Fruit fly (Drosophila melanogaster) whole organism, prepupa: ENCODE results near the gene CG4440.

Source experiments
- Blimp-1 ChIP-seq: fragments of 200-800 bp; sonication (Bioruptor generic); optimal IDR thresholded peaks from 3 replicates; lab custom pipeline; 2017; ENCODE audit warnings: missing biosample characterization, missing genetic modification characterization, mild to moderate bottlenecking, moderate library complexity, missing genetic modification reagents
- CG10631 ChIP-seq: fragments of 200-800 bp; sonication (Bioruptor generic); optimal IDR thresholded peaks from 2 replicates; lab custom pipeline; 2016; ENCODE audit warnings: missing biosample characterization, missing genetic modification characterization
- CG10669 ChIP-seq: fragments of 200-800 bp; sonication (Bioruptor generic); optimal IDR thresholded peaks from 3 replicates; lab custom pipeline; 2018; ENCODE audit warnings: missing biosample characterization, mild to moderate bottlenecking, missing genetic modification characterization, moderate library complexity
- CG11762 ChIP-seq: fragments of 200-800 bp; sonication (Bioruptor generic); optimal IDR thresholded peaks from 3 replicates; lab custom pipeline; 2016; ENCODE audit warnings: missing biosample characterization, missing genetic modification characterization; ENCODE audit not compliant: insufficient read depth
- CG11902 ChIP-seq: fragments of 200-800 bp; sonication (Bioruptor generic); optimal IDR thresholded peaks from 3 replicates; lab custom pipeline; 2016; ENCODE audit warnings: missing biosample characterization, missing genetic modification characterization
- CG3032 ChIP-seq: fragments of 200-800 bp; optimal IDR thresholded peaks from 2 replicates; lab custom pipeline; 2019; ENCODE audit warnings: missing biosample characterization, mild to moderate bottlenecking, missing genetic modification characterization, moderate library complexity
- CG31627 ChIP-seq: fragments of 200-800 bp; sonication (Bioruptor generic); optimal IDR thresholded peaks from 3 replicates; lab custom pipeline; 2016; ENCODE audit warnings: missing biosample characterization, missing genetic modification characterization
- CG34406 ChIP-seq: fragments of 200-800 bp; sonication (Bioruptor generic); optimal IDR thresholded peaks from 3 replicates; lab custom pipeline; 2016; ENCODE audit warnings: missing biosample characterization, missing genetic modification characterization
- CG3919 ChIP-seq: fragments of 200-800 bp; sonication (Bioruptor generic); optimal IDR thresholded peaks from 3 replicates; lab custom pipeline; 2016; ENCODE audit warnings: missing biosample characterization, missing genetic modification characterization
- CG4318 ChIP-seq: fragments of 200-800 bp; sonication (Bioruptor generic); optimal IDR thresholded peaks from 3 replicates; lab custom pipeline; 2017; ENCODE audit warnings: missing biosample characterization, mild to moderate bottlenecking, missing genetic modification characterization
- CG6163 ChIP-seq: fragments of 200-800 bp; sonication (Bioruptor generic); IDR thresholded peaks from 3 replicates; pipeline ENCODE4 v1.3.6; 2022; ENCODE audit warnings: missing biosample characterization, missing genetic modification characterization
- CG6276 ChIP-seq: fragments of 200-800 bp; sonication (Bioruptor generic); optimal IDR thresholded peaks from 2 replicates; lab custom pipeline; 2017; ENCODE audit warnings: missing biosample characterization, mild to moderate bottlenecking, missing genetic modification characterization
- CG6792 ChIP-seq: fragments of 200-800 bp; sonication (Bioruptor generic); optimal IDR thresholded peaks from 3 replicates; lab custom pipeline; 2016; ENCODE audit warnings: missing biosample characterization, missing genetic modification characterization
- CG6808 ChIP-seq: fragments of 200-800 bp; sonication (Bioruptor generic); optimal IDR thresholded peaks from 3 replicates; lab custom pipeline; 2017; ENCODE audit warnings: missing biosample characterization, missing genetic modification characterization, mild to moderate bottlenecking, moderate library complexity, missing genetic modification reagents
- CG6854 ChIP-seq: fragments of 200-800 bp; sonication (Bioruptor generic); optimal IDR thresholded peaks from 2 replicates; lab custom pipeline; 2017; ENCODE audit warnings: missing biosample characterization, mild to moderate bottlenecking, missing genetic modification characterization
- CG8119 ChIP-seq: fragments of 200-800 bp; sonication (Bioruptor generic); IDR thresholded peaks from 3 replicates; pipeline ENCODE4 v1.3.6; 2022; ENCODE audit warnings: missing biosample characterization, missing genetic modification characterization
- CG8632 ChIP-seq: fragments of 200-800 bp; sonication (Bioruptor generic); optimal IDR thresholded peaks from 3 replicates; lab custom pipeline; 2016; ENCODE audit warnings: missing biosample characterization, missing genetic modification characterization
- CG9139 ChIP-seq: fragments of 200-800 bp; sonication (Bioruptor generic); optimal IDR thresholded peaks from 3 replicates; lab custom pipeline; 2017; ENCODE audit warnings: missing biosample characterization, mild to moderate bottlenecking, missing genetic modification characterization
- Eip75B ChIP-seq: fragments of 200-800 bp; sonication (Bioruptor generic); optimal IDR thresholded peaks from 3 replicates; lab custom pipeline; 2016; ENCODE audit warnings: missing biosample characterization, missing genetic modification characterization
- Eip93F ChIP-seq: fragments of 200-800 bp; sonication (Bioruptor generic); optimal IDR thresholded peaks from 2 replicates; lab custom pipeline; 2016; ENCODE audit warnings: missing biosample characterization, mild to moderate bottlenecking, missing genetic modification characterization
- Ets21C ChIP-seq: fragments of 200-800 bp; sonication (Bioruptor generic); optimal IDR thresholded peaks from 3 replicates; lab custom pipeline; 2016; ENCODE audit warnings: missing biosample characterization, missing genetic modification characterization
- Ets96B ChIP-seq: fragments of 200-800 bp; optimal IDR thresholded peaks from 2 replicates; lab custom pipeline; 2019; ENCODE audit warnings: missing biosample characterization, mild to moderate bottlenecking, missing genetic modification characterization, moderate library complexity
- Gug ChIP-seq: fragments of 200-800 bp; sonication (Bioruptor generic); IDR thresholded peaks from 2 replicates; pipeline ENCODE4 v1.3.6; 2022; ENCODE audit warnings: missing biosample characterization, missing genetic modification characterization
- Hr38 ChIP-seq: sonication (Bioruptor generic); optimal IDR thresholded peaks from 2 replicates; lab custom pipeline; 2016; ENCODE audit warnings: missing biosample characterization, missing genetic modification characterization
- Hr39 ChIP-seq: fragments of 200-800 bp; sonication (Bioruptor generic); optimal IDR thresholded peaks from 2 replicates; lab custom pipeline; 2016; ENCODE audit warnings: missing biosample characterization, missing genetic modification characterization
- Lpt ChIP-seq: fragments of 200-800 bp; sonication (Bioruptor generic); optimal IDR thresholded peaks from 3 replicates; lab custom pipeline; 2016; ENCODE audit warnings: missing biosample characterization, missing genetic modification characterization
- Met ChIP-seq: fragments of 200-800 bp; sonication (Bioruptor generic); optimal IDR thresholded peaks from 3 replicates; lab custom pipeline; 2016; ENCODE audit warnings: missing biosample characterization, missing genetic modification characterization
- OdsH ChIP-seq: fragments of 200-800 bp; sonication (Bioruptor generic); optimal IDR thresholded peaks from 3 replicates; lab custom pipeline; 2016; ENCODE audit warnings: missing biosample characterization, missing genetic modification characterization
- Smox ChIP-seq: fragments of 200-800 bp; sonication (Bioruptor generic); optimal IDR thresholded peaks from 3 replicates; lab custom pipeline; 2016; ENCODE audit warnings: missing biosample characterization, missing genetic modification characterization
- Sox15 ChIP-seq: fragments of 200-800 bp; sonication (Bioruptor generic); optimal IDR thresholded peaks from 3 replicates; lab custom pipeline; 2016; ENCODE audit warnings: missing biosample characterization, missing genetic modification characterization
- achi ChIP-seq: fragments of 200-800 bp; sonication (Bioruptor generic); optimal IDR thresholded peaks from 3 replicates; lab custom pipeline; 2016; ENCODE audit warnings: missing biosample characterization, missing genetic modification characterization
- acj6 ChIP-seq: fragments of 200-800 bp; sonication (Bioruptor generic); optimal IDR thresholded peaks from 3 replicates; lab custom pipeline; 2016; ENCODE audit warnings: missing biosample characterization, missing genetic modification characterization
- cyc ChIP-seq: fragments of 200-800 bp; sonication (Bioruptor generic); optimal IDR thresholded peaks from 3 replicates; lab custom pipeline; 2016; ENCODE audit warnings: missing biosample characterization, missing genetic modification characterization
- dac ChIP-seq: fragments of 200-800 bp; sonication (Bioruptor generic); optimal IDR thresholded peaks from 2 replicates; lab custom pipeline; 2017; ENCODE audit warnings: missing biosample characterization, mild to moderate bottlenecking, missing genetic modification characterization
- esn ChIP-seq: fragments of 200-800 bp; sonication (Bioruptor generic); optimal IDR thresholded peaks from 2 replicates; lab custom pipeline; 2016; ENCODE audit warnings: missing biosample characterization, mild to moderate bottlenecking, missing genetic modification characterization, moderate library complexity
- fd59A ChIP-seq: fragments of 200-800 bp; sonication (Bioruptor generic); optimal IDR thresholded peaks from 2 replicates; lab custom pipeline; 2017; ENCODE audit warnings: missing biosample characterization, mild to moderate bottlenecking, missing genetic modification characterization, missing genetic modification reagents
- fd85E ChIP-seq: fragments of 200-800 bp; sonication (Bioruptor generic); optimal IDR thresholded peaks from 3 replicates; lab custom pipeline; 2016; ENCODE audit warnings: missing biosample characterization, missing genetic modification characterization
- fkh ChIP-seq: fragments of 200-800 bp; sonication (Bioruptor generic); optimal IDR thresholded peaks from 3 replicates; lab custom pipeline; 2017; ENCODE audit warnings: missing biosample characterization, mild to moderate bottlenecking, missing genetic modification characterization, moderate library complexity
- lz ChIP-seq: fragments of 200-800 bp; sonication (Bioruptor generic); optimal IDR thresholded peaks from 3 replicates; lab custom pipeline; 2016; ENCODE audit warnings: missing biosample characterization, missing genetic modification characterization
- pdm3 ChIP-seq: fragments of 200-800 bp; sonication (Bioruptor generic); optimal IDR thresholded peaks from 3 replicates; lab custom pipeline; 2016; ENCODE audit warnings: missing biosample characterization, missing genetic modification characterization
- svp ChIP-seq: fragments of 200-800 bp; sonication (Bioruptor generic); peaks from one replicate; lab custom pipeline; 2016; ENCODE audit warnings: missing biosample characterization, missing genetic modification characterization
- topi ChIP-seq: fragments of 200-800 bp; sonication (Bioruptor generic); optimal IDR thresholded peaks from 3 replicates; lab custom pipeline; 2016; ENCODE audit warnings: missing biosample characterization, missing genetic modification characterization
- vri ChIP-seq: fragments of 200-800 bp; sonication (Bioruptor generic); optimal IDR thresholded peaks from 3 replicates; lab custom pipeline; 2016; ENCODE audit warnings: missing biosample characterization, mild to moderate bottlenecking, missing genetic modification characterization

Gene CG4440

dm6 chr2L:16282077-16282471 lies 47.7 kb upstream of the CG4440 start:
- TF ChIP-seq fd59A (GFP tag; lab: Kevin White, UChicago) (no peak), fkh (GFP tag; lab: Kevin White, UChicago) (no peak), fd85E (GFP tag; lab: Kevin White, UChicago) (no peak), Met (GFP tag; lab: Kevin White, UChicago) (no peak), CG3919 (GFP tag; lab: Kevin White, UChicago) (no peak), CG6808 (GFP tag; lab: Kevin White, UChicago) (no peak), Hr38 (GFP tag; lab: Kevin White, UChicago) (no peak), CG31627 (no peak), cyc (GFP tag; lab: Kevin White, UChicago) (peak; percentile 43), vri (peak; percentile 13), svp (no peak), CG6163 (GFP tag; lab: Robert Waterston, UW) (peak; percentile 21; the same call in 1 of the 3 replicates), CG11762 (GFP tag; lab: Kevin White, UChicago) (no peak), CG3032 (no peak), achi (GFP tag; lab: Kevin White, UChicago) (no peak), Hr39 (GFP tag; lab: Kevin White, UChicago) (peak; percentile 24), CG8632 (no peak), dac (GFP tag; lab: Kevin White, UChicago) (no peak), CG6792 (GFP tag; lab: Kevin White, UChicago) (no peak), CG6276 (GFP tag; lab: Kevin White, UChicago) (no peak), CG9139 (GFP tag; lab: Kevin White, UChicago) (no peak), CG6854 (GFP tag; lab: Kevin White, UChicago) (peak; percentile 1), Lpt (GFP tag; lab: Kevin White, UChicago) (peak; percentile 5), Eip75B (GFP tag; lab: Kevin White, UChicago) (no peak), Gug (GFP tag; lab: Robert Waterston, UW) (no peak), Ets21C (GFP tag; lab: Kevin White, UChicago) (no peak), CG4318 (no peak), Smox (GFP tag; lab: Kevin White, UChicago) (no peak), Ets96B (tag; lab: Kevin White, UChicago) (no peak)

- no peak for TF ChIP-seq CG6276 (GFP tag; lab: Kevin White, UChicago)
- TF ChIP-seq Blimp-1 (GFP tag; lab: Kevin White, UChicago) = no peak
- no peak for TF ChIP-seq CG11902 (GFP tag; lab: Kevin White, UChicago)
- TF ChIP-seq CG10669 (GFP tag; lab: Kevin White, UChicago) = no peak
- peak; percentile 3 for TF ChIP-seq fkh (GFP tag; lab: Kevin White, UChicago)
- peak; percentile 48 for TF ChIP-seq svp
- TF ChIP-seq Lpt (GFP tag; lab: Kevin White, UChicago) = peak; percentile 30
- peak; percentile 20; the same call in 2 of the 3 replicates for TF ChIP-seq CG6163 (GFP tag; lab: Robert Waterston, UW)
- no peak for TF ChIP-seq acj6 (GFP tag; lab: Kevin White, UChicago)
- TF ChIP-seq CG8119 = no peak
These were observed 46.9 kb upstream of the CG4440 start for dm6 chr2L:16282856-16283255.

dm6 chr2L:16284306-16285299 lies 45.1 kb upstream of the CG4440 start:
- TF ChIP-seq Ets96B (tag; lab: Kevin White, UChicago) = peak; percentile 54
- TF ChIP-seq Sox15 (GFP tag; lab: Kevin White, UChicago) = peak; percentile 32
- TF ChIP-seq CG10669 (GFP tag; lab: Kevin White, UChicago) = peak; percentile 29
- TF ChIP-seq CG8119 = no peak
- peak; percentile 56 for TF ChIP-seq CG10631 (GFP tag; lab: Kevin White, UChicago)
- TF ChIP-seq Eip93F (GFP tag; lab: Kevin White, UChicago) = peak; percentile 6
- peak; percentile 3 for TF ChIP-seq CG11902 (GFP tag; lab: Kevin White, UChicago)
- peak; percentile 71 for TF ChIP-seq pdm3 (GFP tag; lab: Kevin White, UChicago)
- TF ChIP-seq CG31627 = peak; percentile 68
- TF ChIP-seq lz (GFP tag; lab: Kevin White, UChicago) = peak; percentile 75
- no peak for TF ChIP-seq Gug (GFP tag; lab: Robert Waterston, UW)
- peak; percentile 66 for TF ChIP-seq achi (GFP tag; lab: Kevin White, UChicago)
- TF ChIP-seq CG11762 (GFP tag; lab: Kevin White, UChicago) = peak; percentile 54
- TF ChIP-seq CG34406 = peak; percentile 61
- TF ChIP-seq Smox (GFP tag; lab: Kevin White, UChicago) = peak; percentile 75
- TF ChIP-seq CG6808 (GFP tag; lab: Kevin White, UChicago) = peak; percentile 52
- TF ChIP-seq OdsH (GFP tag; lab: Kevin White, UChicago) = peak; percentile 76
- TF ChIP-seq CG6276 (GFP tag; lab: Kevin White, UChicago) = peak; percentile 58
- peak; percentile 67 for TF ChIP-seq topi (GFP tag; lab: Kevin White, UChicago)
- TF ChIP-seq acj6 (GFP tag; lab: Kevin White, UChicago) = peak; percentile 80
- TF ChIP-seq CG3032 = peak; percentile 52
- TF ChIP-seq Hr39 (GFP tag; lab: Kevin White, UChicago) = peak; percentile 74
- peak; percentile 74 for TF ChIP-seq esn
